Fruit fly (Drosophila melanogaster) whole organism, prepupa: Measurements from ENCODE around the gene CG44085.

Experiments
- CG10631 ChIP-seq: fragments of 200-800 bp; sonication (Bioruptor generic); optimal IDR thresholded peaks from 2 replicates; lab custom pipeline; 2016; ENCODE audit warnings: missing biosample characterization, missing genetic modification characterization
- CG32006 ChIP-seq: fragments of 200-800 bp; sonication (Bioruptor generic); optimal IDR thresholded peaks from 3 replicates; lab custom pipeline; 2017; ENCODE audit warnings: missing biosample characterization, mild to moderate bottlenecking, missing genetic modification characterization
- CG4318 ChIP-seq: fragments of 200-800 bp; sonication (Bioruptor generic); optimal IDR thresholded peaks from 3 replicates; lab custom pipeline; 2017; ENCODE audit warnings: missing biosample characterization, mild to moderate bottlenecking, missing genetic modification characterization
- CG6276 ChIP-seq: fragments of 200-800 bp; sonication (Bioruptor generic); optimal IDR thresholded peaks from 2 replicates; lab custom pipeline; 2017; ENCODE audit warnings: missing biosample characterization, mild to moderate bottlenecking, missing genetic modification characterization

- TF ChIP-seq CG10631 (GFP tag; lab: Kevin White, UChicago) = no peak
- no peak for TF ChIP-seq CG32006 (GFP tag; lab: Kevin White, UChicago)
- no peak for TF ChIP-seq CG6276 (GFP tag; lab: Kevin White, UChicago)
- no peak for TF ChIP-seq CG4318
These were observed 25.0 kb downstream of the CG44085 start for dm6 chr2L:13285791-13286190.
